Fruit fly (Drosophila melanogaster) whole organism, embryonic: ENCODE data around the gene ZnT86D.

Experiments used
- BtbVII ChIP-seq: fragments of 200-800 bp; sonication (Bioruptor generic); optimal IDR thresholded peaks from 3 replicates; lab custom pipeline; 2017; ENCODE audit warnings: missing biosample characterization, mild to moderate bottlenecking, missing genetic modification characterization
- C15 ChIP-seq: fragments of 200-800 bp; sonication (Bioruptor generic); IDR thresholded peaks from 3 replicates; pipeline ENCODE4 v1.3.6; 2022; ENCODE audit warnings: missing biosample characterization, missing genetic modification characterization
- CG10543 ChIP-seq: fragments of 200-800 bp; sonication (Bioruptor generic); optimal IDR thresholded peaks from 3 replicates; lab custom pipeline; 2017; ENCODE audit warnings: missing biosample characterization, mild to moderate bottlenecking, missing genetic modification characterization, moderate library complexity
- CG12299 ChIP-seq: fragments of 200-800 bp; sonication (Bioruptor generic); optimal IDR thresholded peaks from 2 replicates; lab custom pipeline; 2018; ENCODE audit warnings: missing biosample characterization, mild to moderate bottlenecking, missing genetic modification characterization
- CG13287 ChIP-seq: fragments of 200-800 bp; sonication (Bioruptor generic); IDR thresholded peaks from 2 replicates; pipeline ENCODE4 v1.3.6; 2022; ENCODE audit warnings: missing biosample characterization, missing genetic modification characterization; ENCODE audit not compliant: partially characterized antibody
- CG15269 ChIP-seq: fragments of 200-800 bp; sonication (Bioruptor generic); optimal IDR thresholded peaks from 2 replicates; lab custom pipeline; 2018; ENCODE audit warnings: missing biosample characterization, mild to moderate bottlenecking, missing genetic modification characterization, moderate library complexity
- CG1647 ChIP-seq: fragments of 200-800 bp; sonication (Bioruptor generic); optimal IDR thresholded peaks from 3 replicates; lab custom pipeline; 2016; ENCODE audit warnings: missing biosample characterization, missing genetic modification characterization
- CG17359 ChIP-seq: fragments of 200-800 bp; sonication (Bioruptor generic); optimal IDR thresholded peaks from 3 replicates; lab custom pipeline; 2018; ENCODE audit warnings: missing biosample characterization, mild to moderate bottlenecking, missing genetic modification characterization, moderate library complexity
- CG17385 ChIP-seq: fragments of 200-800 bp; sonication (Bioruptor generic); optimal IDR thresholded peaks from 3 replicates; lab custom pipeline; 2018; ENCODE audit warnings: missing biosample characterization, mild to moderate bottlenecking, missing genetic modification characterization
- CG3163 ChIP-seq: fragments of 200-800 bp; sonication (Bioruptor generic); optimal IDR thresholded peaks from 3 replicates; lab custom pipeline; 2016; ENCODE audit warnings: missing biosample characterization, missing genetic modification characterization
- CG32767 ChIP-seq: fragments of 200-800 bp; sonication (Bioruptor generic); IDR thresholded peaks from 2 replicates; pipeline ENCODE4 v1.3.6; 2022; ENCODE audit warnings: missing biosample characterization, missing genetic modification characterization
- CG5245 ChIP-seq: fragments of 200-800 bp; sonication (Bioruptor generic); optimal IDR thresholded peaks from 3 replicates; lab custom pipeline; 2016; ENCODE audit warnings: missing biosample characterization, missing genetic modification characterization
- CG6254 ChIP-seq: fragments of 200-800 bp; sonication (Bioruptor generic); optimal IDR thresholded peaks from 3 replicates; lab custom pipeline; 2017; ENCODE audit warnings: mild to moderate bottlenecking, missing biosample characterization, missing genetic modification reagents, missing genetic modification characterization
- CG6791 ChIP-seq: fragments of 200-800 bp; sonication (Bioruptor generic); IDR thresholded peaks from 3 replicates; pipeline ENCODE4 v1.3.6; 2022; ENCODE audit warnings: missing biosample characterization, missing genetic modification characterization; ENCODE audit not compliant: partially characterized antibody
- CG6854 ChIP-seq: fragments of 200-800 bp; sonication (Bioruptor generic); optimal IDR thresholded peaks from 3 replicates; lab custom pipeline; 2017; ENCODE audit warnings: missing biosample characterization, mild to moderate bottlenecking, missing genetic modification characterization
- CG7987 ChIP-seq: fragments of 200-800 bp; sonication (Bioruptor generic); optimal IDR thresholded peaks from 2 replicates; lab custom pipeline; 2018; ENCODE audit warnings: missing biosample characterization, mild to moderate bottlenecking, missing genetic modification characterization, moderate library complexity
- CG8089 ChIP-seq: fragments of 200-800 bp; sonication (Bioruptor generic); optimal IDR thresholded peaks from 3 replicates; lab custom pipeline; 2016; ENCODE audit warnings: missing biosample characterization, missing genetic modification characterization
- CG8944 ChIP-seq: fragments of 200-800 bp; sonication (Bioruptor generic); optimal IDR thresholded peaks from 3 replicates; lab custom pipeline; 2016; ENCODE audit warnings: missing biosample characterization, missing genetic modification characterization
- CG9797 ChIP-seq: fragments of 200-800 bp; sonication (Bioruptor generic); optimal IDR thresholded peaks from 3 replicates; lab custom pipeline; 2018; ENCODE audit warnings: missing biosample characterization, mild to moderate bottlenecking, missing genetic modification characterization
- D19B ChIP-seq: fragments of 200-800 bp; sonication (Bioruptor generic); optimal IDR thresholded peaks from 2 replicates; lab custom pipeline; 2017; ENCODE audit warnings: missing biosample characterization, mild to moderate bottlenecking, missing genetic modification characterization
- Dfd ChIP-seq, 2 experiments: fragments of >200 bp; optimal IDR thresholded peaks; 2 replicates each; lab custom pipeline; 2017; ENCODE audit warnings: missing biosample characterization in 2 of 2, missing genetic modification characterization in 2 of 2
- Doc3 ChIP-seq: fragments of 200-800 bp; sonication (Bioruptor generic); IDR thresholded peaks from 3 replicates; pipeline ENCODE4 v1.3.6; 2022; ENCODE audit warnings: missing biosample characterization, missing genetic modification characterization; ENCODE audit not compliant: partially characterized antibody
- Drgx ChIP-seq: fragments of 200-800 bp; sonication (Bioruptor generic); IDR thresholded peaks from 2 replicates; pipeline ENCODE4 v1.3.6; 2022; ENCODE audit warnings: missing biosample characterization, missing genetic modification characterization
- Ets65A ChIP-seq: fragments of 200-800 bp; sonication (Bioruptor generic); peaks from one replicate; lab custom pipeline; 2016; ENCODE audit warnings: missing biosample characterization, missing genetic modification characterization
- Ets97D ChIP-seq: fragments of 200-800 bp; sonication (Bioruptor generic); optimal IDR thresholded peaks from 3 replicates; lab custom pipeline; 2016; ENCODE audit warnings: missing biosample characterization, missing genetic modification characterization
- Sin3A ChIP-seq: fragments of >200 bp; optimal IDR thresholded peaks from 2 replicates; lab custom pipeline; 2018
- Tbp ChIP-seq: fragments of >200 bp; optimal IDR thresholded peaks from 2 replicates; lab custom pipeline; 2018; ENCODE audit warnings: missing biosample characterization, missing genetic modification characterization
- aop ChIP-seq: fragments of 200-800 bp; sonication (Bioruptor generic); IDR thresholded peaks from 2 replicates; pipeline ENCODE4 v1.3.6; 2022; ENCODE audit warnings: missing biosample characterization, missing genetic modification characterization
- ase ChIP-seq: fragments of 200-800 bp; sonication (Bioruptor generic); IDR thresholded peaks from 3 replicates; pipeline ENCODE4 v1.3.6; 2022; ENCODE audit warnings: missing biosample characterization, missing genetic modification characterization
- ato ChIP-seq: fragments of 200-800 bp; sonication (Bioruptor generic); IDR thresholded peaks from 2 replicates; pipeline ENCODE4 v1.3.6; 2022; ENCODE audit warnings: missing biosample characterization, missing genetic modification characterization; ENCODE audit not compliant: partially characterized antibody
- bbx ChIP-seq: fragments of 200-800 bp; sonication (Bioruptor generic); IDR thresholded peaks from 2 replicates; pipeline ENCODE4 v1.3.6; 2022; ENCODE audit warnings: missing biosample characterization, missing genetic modification characterization; ENCODE audit not compliant: partially characterized antibody
- br ChIP-seq: fragments of >200 bp; optimal IDR thresholded peaks from 2 replicates; lab custom pipeline; 2017
- cas ChIP-seq: fragments of 200-800 bp; sonication (Bioruptor generic); IDR thresholded peaks from 2 replicates; pipeline ENCODE4 v1.3.6; 2022; ENCODE audit warnings: missing biosample characterization, missing genetic modification characterization
- chif ChIP-seq, 2 experiments: fragments of 200-800 bp; sonication (Bioruptor generic); optimal IDR thresholded peaks; 3 replicates each; lab custom pipeline; 2016; ENCODE audit warnings: missing biosample characterization in 2 of 2, missing genetic modification characterization in 2 of 2
- gce ChIP-seq: fragments of 200-800 bp; sonication (Bioruptor generic); IDR thresholded peaks from 3 replicates; pipeline ENCODE4 v1.3.6; 2022; ENCODE audit warnings: missing biosample characterization, missing genetic modification characterization
- gfzf ChIP-seq: fragments of 200-800 bp; sonication (Bioruptor generic); optimal IDR thresholded peaks from 2 replicates; lab custom pipeline; 2016; ENCODE audit warnings: missing biosample characterization, mild to moderate bottlenecking, missing genetic modification characterization, moderate library complexity
- gro ChIP-seq: fragments of 200-800 bp; sonication (Bioruptor generic); optimal IDR thresholded peaks from 2 replicates; lab custom pipeline; 2016; ENCODE audit warnings: missing biosample characterization, missing genetic modification characterization
- ken ChIP-seq: fragments of 200-800 bp; sonication (Bioruptor generic); IDR thresholded peaks from 3 replicates; pipeline ENCODE4 v1.3.6; 2022; ENCODE audit warnings: missing biosample characterization, missing genetic modification characterization
- klu ChIP-seq: fragments of 200-800 bp; sonication (Bioruptor generic); IDR thresholded peaks from 2 replicates; pipeline ENCODE4 v1.3.6; 2022; ENCODE audit warnings: missing biosample characterization, missing genetic modification characterization
- kni ChIP-seq: fragments of 200-800 bp; sonication (Bioruptor generic); optimal IDR thresholded peaks from 3 replicates; lab custom pipeline; 2017; ENCODE audit warnings: mild to moderate bottlenecking, missing biosample characterization, missing genetic modification reagents, missing genetic modification characterization
- mam ChIP-seq: fragments of 200-800 bp; sonication (Bioruptor generic); optimal IDR thresholded peaks from 3 replicates; lab custom pipeline; 2016; ENCODE audit warnings: missing biosample characterization, missing genetic modification characterization
- nerfin-1 ChIP-seq: fragments of 200-800 bp; sonication (Bioruptor generic); optimal IDR thresholded peaks from 3 replicates; lab custom pipeline; 2019; ENCODE audit warnings: missing biosample characterization, mild to moderate bottlenecking, missing genetic modification characterization, moderate library complexity
- oc ChIP-seq: fragments of 200-800 bp; sonication (Bioruptor generic); optimal IDR thresholded peaks from 2 replicates; lab custom pipeline; 2018; ENCODE audit warnings: missing biosample characterization, mild to moderate bottlenecking, missing genetic modification characterization, moderate library complexity
- p53 ChIP-seq: fragments of 200-800 bp; sonication (Bioruptor generic); optimal IDR thresholded peaks from 2 replicates; lab custom pipeline; 2016; ENCODE audit warnings: missing biosample characterization, missing genetic modification characterization
- peb ChIP-seq: fragments of 200-800 bp; sonication (Bioruptor generic); IDR thresholded peaks from 2 replicates; pipeline ENCODE4 v1.3.6; 2022; ENCODE audit warnings: missing biosample characterization, missing genetic modification characterization
- ranshi ChIP-seq: fragments of 200-800 bp; sonication (Bioruptor generic); IDR thresholded peaks from 2 replicates; pipeline ENCODE4 v1.3.6; 2022; ENCODE audit warnings: missing biosample characterization, missing genetic modification characterization
- scrt ChIP-seq: fragments of 200-800 bp; sonication (Bioruptor generic); optimal IDR thresholded peaks from 2 replicates; lab custom pipeline; 2018; ENCODE audit warnings: missing biosample characterization, mild to moderate bottlenecking, missing genetic modification characterization, moderate library complexity
- ssp ChIP-seq: fragments of 200-800 bp; sonication (Bioruptor generic); IDR thresholded peaks from 2 replicates; pipeline ENCODE4 v1.3.6; 2022; ENCODE audit warnings: missing biosample characterization, missing genetic modification characterization
- tin ChIP-seq: fragments of 200-800 bp; sonication (Bioruptor generic); optimal IDR thresholded peaks from 3 replicates; lab custom pipeline; 2016; ENCODE audit warnings: missing biosample characterization, missing genetic modification characterization
- tll ChIP-seq, 2 experiments: fragments of 200-800 bp in 1 of 2; fragments of >200 bp in 1 of 2; sonication (Bioruptor generic) in 1 of 2; optimal IDR thresholded peaks; 2 replicates each; lab custom pipeline; 2017 to 2019; ENCODE audit warnings: missing biosample characterization in 2 of 2, missing genetic modification characterization in 2 of 2, mild to moderate bottlenecking in 1 of 2, moderate library complexity in 1 of 2
- usp ChIP-seq: fragments of >200 bp; optimal IDR thresholded peaks from 2 replicates; lab custom pipeline; 2017; ENCODE audit warnings: missing biosample characterization, missing genetic modification characterization
- zfh1 ChIP-seq: fragments of 200-800 bp; sonication (Bioruptor generic); IDR thresholded peaks from 3 replicates; pipeline ENCODE4 v1.3.6; 2022; ENCODE audit warnings: missing biosample characterization, missing genetic modification characterization
- zfh2 ChIP-seq: fragments of 200-800 bp; sonication (Bioruptor generic); optimal IDR thresholded peaks from 2 replicates; lab custom pipeline; 2016; ENCODE audit warnings: missing biosample characterization, missing genetic modification characterization

ZnT86D gene

dm6 chr3R:11198062-11198472 is 16.3 kb downstream of the ZnT86D start (continued):
- TF ChIP-seq Ets65A (GFP tag; lab: Kevin White, UChicago): peak; percentile 57
- TF ChIP-seq p53 (GFP tag; lab: Kevin White, UChicago): no peak
- TF ChIP-seq klu (GFP tag; lab: Robert Waterston, UW): no peak
- no peak for TF ChIP-seq CG32767 (GFP tag; lab: Robert Waterston, UW)
- no peak for TF ChIP-seq zfh1 (GFP tag; lab: Robert Waterston, UW)
- TF ChIP-seq Dfd (GFP tag; optimal IDR thresholded peaks at IDR 0.05; lab: Kevin White, UChicago): no peak
- no peak for TF ChIP-seq peb (GFP tag; lab: Robert Waterston, UW)
- no peak for TF ChIP-seq CG8089 (GFP tag; lab: Kevin White, UChicago)
- TF ChIP-seq ken: no peak
- peak; percentile 56 for TF ChIP-seq scrt (GFP tag; lab: Kevin White, UChicago)
- TF ChIP-seq chif (GFP tag; optimal IDR thresholded peaks at IDR 0.05; lab: Kevin White, UChicago): no peak
- TF ChIP-seq CG6254 (GFP tag; lab: Kevin White, UChicago): no peak
- no peak for TF ChIP-seq CG15269 (tag; lab: Kevin White, UChicago)
- no peak for TF ChIP-seq ssp (GFP tag; lab: Robert Waterston, UW)
- TF ChIP-seq CG3163 (GFP tag; lab: Kevin White, UChicago): peak; percentile 43
- peak; percentile 47; the same call in 1 of the 2 replicates for TF ChIP-seq Drgx (GFP tag; lab: Robert Waterston, UW)
- TF ChIP-seq cas (GFP tag; lab: Robert Waterston, UW): no peak
- TF ChIP-seq gfzf: no peak
- TF ChIP-seq ase (GFP tag; lab: Robert Waterston, UW): no peak
- TF ChIP-seq zfh2: no peak
- peak; percentile 23 for TF ChIP-seq CG7987 (GFP tag; lab: Kevin White, UChicago)
- no peak for TF ChIP-seq tin
- TF ChIP-seq mam (GFP tag; lab: Kevin White, UChicago): no peak
- TF ChIP-seq C15 (GFP tag; lab: Robert Waterston, UW): no peak
- no peak for TF ChIP-seq usp (GFP tag; lab: Kevin White, UChicago)
- no peak for TF ChIP-seq br
- no peak for TF ChIP-seq aop (GFP tag; lab: Robert Waterston, UW)
- no peak for TF ChIP-seq nerfin-1 (tag; lab: Kevin White, UChicago)
- TF ChIP-seq Ets97D: no peak
- peak; percentile 18 for TF ChIP-seq gro (GFP tag; lab: Kevin White, UChicago)
- TF ChIP-seq CG17385: peak; percentile 3
- TF ChIP-seq oc (tag; lab: Kevin White, UChicago): no peak
- TF ChIP-seq bbx (GFP tag; lab: Robert Waterston, UW): peak; percentile 41; the same call in 1 of the 2 replicates
- TF ChIP-seq D19B (GFP tag; lab: Kevin White, UChicago): no peak
- TF ChIP-seq CG6854 (GFP tag; lab: Kevin White, UChicago): no peak
- TF ChIP-seq CG12299 (tag; lab: Kevin White, UChicago): no peak
- TF ChIP-seq Tbp (GFP tag; lab: Kevin White, UChicago): no peak
- TF ChIP-seq CG17359: no peak
- TF ChIP-seq CG9797 (GFP tag; lab: Kevin White, UChicago): no peak
- TF ChIP-seq CG1647: no peak
- TF ChIP-seq CG13287 (GFP tag; lab: Robert Waterston, UW): 0 out of 2 replicates have a peak, but pooled peaks have one; percentile 11
- no peak for TF ChIP-seq ranshi (GFP tag; lab: Robert Waterston, UW)
- no peak for TF ChIP-seq ato (GFP tag; lab: Robert Waterston, UW)
- no peak for TF ChIP-seq CG5245 (GFP tag; lab: Kevin White, UChicago)
- peak; percentile 19 for TF ChIP-seq BtbVII (GFP tag; lab: Kevin White, UChicago)
- TF ChIP-seq CG6791 (GFP tag; lab: Robert Waterston, UW): no peak
- no peak for TF ChIP-seq gce (GFP tag; lab: Robert Waterston, UW)
- peak; percentile 54 for TF ChIP-seq CG10543 (GFP tag; lab: Kevin White, UChicago)
- no peak for TF ChIP-seq CG8944
- no peak for TF ChIP-seq tll (GFP tag; optimal IDR thresholded peaks at IDR 0.05; lab: Kevin White, UChicago)
- TF ChIP-seq Sin3A: no peak
- no peak for TF ChIP-seq kni
- no peak for TF ChIP-seq Doc3
